Fruit fly (Drosophila melanogaster) whole organism, embryonic: ENCODE data around the gene CG11470.

Experiments
- CG10147 ChIP-seq: fragments of 200-800 bp; sonication (Bioruptor generic); optimal IDR thresholded peaks from 2 replicates; lab custom pipeline; 2019; ENCODE audit warnings: missing biosample characterization, mild to moderate bottlenecking, missing genetic modification characterization, moderate library complexity
- CG8944 ChIP-seq: fragments of 200-800 bp; sonication (Bioruptor generic); optimal IDR thresholded peaks from 3 replicates; lab custom pipeline; 2016; ENCODE audit warnings: missing biosample characterization, missing genetic modification characterization
- HLHmδ ChIP-seq: fragments of 200-800 bp; sonication (Bioruptor generic); optimal IDR thresholded peaks from 2 replicates; lab custom pipeline; 2018; ENCODE audit warnings: missing biosample characterization, mild to moderate bottlenecking, missing genetic modification characterization, moderate library complexity
- Hr51 ChIP-seq, 2 experiments: fragments of 200-800 bp; sonication (Bioruptor generic); optimal IDR thresholded peaks; 2 replicates in 1 of 2; 3 replicates in 1 of 2; lab custom pipeline; 2016 to 2018; ENCODE audit warnings: missing biosample characterization in 2 of 2, missing genetic modification characterization in 2 of 2, mild to moderate bottlenecking in 1 of 2, moderate library complexity in 1 of 2
- Stat92E ChIP-seq, 3 experiments: fragments of >200 bp in 2 of 3; fragments of 200-800 bp in 1 of 3; sonication (Bioruptor generic) in 1 of 3; optimal IDR thresholded peaks; 2 replicates each; lab custom pipeline; 2017 to 2019; ENCODE audit warnings: missing biosample characterization in 3 of 3, missing genetic modification characterization in 3 of 3, mild to moderate bottlenecking in 1 of 3, moderate library complexity in 1 of 3
- cato ChIP-seq: fragments of 200-800 bp; sonication (Bioruptor generic); optimal IDR thresholded peaks from 2 replicates; lab custom pipeline; 2016; ENCODE audit warnings: missing biosample characterization, missing genetic modification characterization, borderline replicate concordance
- dpn ChIP-seq, 2 experiments: fragments of 200-800 bp; sonication (Bioruptor generic); optimal IDR thresholded peaks; 3 replicates each; lab custom pipeline; 2016; ENCODE audit warnings: missing biosample characterization in 2 of 2, missing genetic modification characterization in 2 of 2
- fd64A ChIP-seq: fragments of 200-800 bp; sonication (Bioruptor generic); optimal IDR thresholded peaks from 3 replicates; lab custom pipeline; 2018; ENCODE audit warnings: missing biosample characterization, mild to moderate bottlenecking, missing genetic modification characterization
- her ChIP-seq: fragments of 200-800 bp; sonication (Bioruptor generic); optimal IDR thresholded peaks from 2 replicates; lab custom pipeline; 2016; ENCODE audit warnings: missing biosample characterization, missing genetic modification characterization
- lbe ChIP-seq: fragments of 200-800 bp; sonication (Bioruptor generic); optimal IDR thresholded peaks from 2 replicates; lab custom pipeline; 2016; ENCODE audit warnings: missing biosample characterization, mild to moderate bottlenecking, missing genetic modification characterization
- wek ChIP-seq: fragments of 200-800 bp; sonication (Bioruptor generic); optimal IDR thresholded peaks from 3 replicates; lab custom pipeline; 2018; ENCODE audit warnings: missing biosample characterization, mild to moderate bottlenecking, missing genetic modification characterization, moderate library complexity

DNA sequence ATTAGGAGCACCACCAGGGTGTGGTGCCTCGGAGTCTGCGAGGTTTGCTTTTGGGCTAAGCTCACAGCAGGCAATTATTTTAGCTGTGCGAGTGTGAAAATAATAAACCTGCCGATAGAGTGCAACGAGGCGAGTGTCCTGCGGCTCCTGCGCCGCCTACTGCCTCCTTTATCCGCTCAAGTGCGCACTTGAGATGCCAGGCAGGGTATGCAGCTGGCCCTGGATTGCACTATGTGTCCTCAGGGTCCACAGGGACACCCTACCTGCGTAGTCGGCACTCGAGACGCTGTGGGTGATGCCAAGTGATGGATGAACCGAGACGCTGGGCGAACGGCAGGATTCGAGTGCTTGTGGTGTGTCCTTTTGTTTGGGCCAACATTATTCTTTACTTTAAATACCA is 41.6 kb downstream of the CG11470 start:
- no peak for TF ChIP-seq CG10147 (GFP tag; lab: Kevin White, UChicago)
- TF ChIP-seq lbe = no peak
- no peak for TF ChIP-seq Hr51 (GFP tag; optimal IDR thresholded peaks at IDR 0.05; lab: Kevin White, UChicago)
- no peak for TF ChIP-seq her (GFP tag; lab: Kevin White, UChicago)
- no peak for TF ChIP-seq dpn (GFP tag; optimal IDR thresholded peaks at IDR 0.05; lab: Kevin White, UChicago)
- TF ChIP-seq wek (GFP tag; lab: Kevin White, UChicago) = no peak
- TF ChIP-seq fd64A (GFP tag; lab: Kevin White, UChicago) = no peak
- TF ChIP-seq CG8944 = no peak
- no peak for TF ChIP-seq HLHmδ (GFP tag; lab: Kevin White, UChicago)
- TF ChIP-seq Stat92E (GFP tag; optimal IDR thresholded peaks at IDR 0.05; lab: Kevin White, UChicago) = no peak
- TF ChIP-seq cato (GFP tag; lab: Kevin White, UChicago) = no peak
